Fruit fly (Drosophila melanogaster): ENCODE measurements around the gene CG3638.

The CG3638 gene

DNA sequence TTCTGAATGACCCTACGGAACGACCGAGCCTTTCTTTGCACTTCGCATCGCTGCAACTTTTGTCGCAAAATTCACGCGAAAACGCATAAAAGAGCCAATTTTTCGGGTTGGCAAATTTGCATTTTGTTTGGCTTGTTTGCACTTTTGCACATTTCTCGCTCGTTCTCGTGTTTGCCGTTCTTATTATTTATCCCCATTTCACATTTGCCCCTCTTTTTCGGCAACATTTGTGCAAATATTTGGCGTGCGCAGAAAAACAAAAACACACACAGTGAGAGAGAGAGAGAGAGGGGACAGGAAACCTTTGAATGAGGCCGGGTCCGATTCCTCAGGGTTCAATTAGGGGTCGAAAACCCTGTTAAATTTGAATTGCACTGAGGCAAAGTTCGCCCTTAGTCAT is 13.1 kb upstream of the CG3638 start:
- TF ChIP-seq zen2 (GFP tag; IDR thresholded peaks at IDR 0.05; ENCODE audit: partially characterized antibody): no peak
- no peak for TF ChIP-seq HHEX (GFP tag; optimal IDR thresholded peaks at IDR 0.05)
- no peak for TF ChIP-seq gce (GFP tag; IDR thresholded peaks at IDR 0.05)
- no peak for TF ChIP-seq CG10462 (GFP tag; optimal IDR thresholded peaks at IDR 0.05)
- no peak for TF ChIP-seq CG7839 (tag; optimal IDR thresholded peaks at IDR 0.05)
- peak; percentile 13 for TF ChIP-seq lbe (GFP tag; optimal IDR thresholded peaks at IDR 0.05)
- TF ChIP-seq repo (GFP tag; optimal IDR thresholded peaks at IDR 0.05): no peak

DNA sequence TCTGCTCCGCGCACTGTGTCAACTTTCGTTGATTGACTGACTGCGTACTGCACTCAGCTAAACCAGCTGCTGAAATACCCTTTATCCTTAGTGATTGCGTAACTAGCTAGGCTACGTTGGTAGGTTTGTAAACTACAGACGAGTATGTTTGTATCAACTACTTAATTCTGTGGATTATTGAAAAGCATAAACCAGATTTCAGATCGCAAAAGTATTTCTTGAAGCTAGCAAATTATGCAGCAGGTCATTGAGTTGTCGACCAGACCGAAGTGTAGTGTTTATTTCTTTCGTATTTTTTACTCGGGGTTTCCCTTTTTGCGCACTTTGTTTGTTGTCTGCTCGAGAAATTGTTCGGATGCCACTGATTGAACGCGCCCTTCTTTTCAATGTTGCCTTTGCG is 12.3 kb upstream of the CG3638 start:
- TF ChIP-seq pho (GFP tag; optimal IDR thresholded peaks at IDR 0.05): no peak
- TF ChIP-seq Hr51 (GFP tag; optimal IDR thresholded peaks at IDR 0.05): peak in 1 of 2 experiments; percentile 17
- TF ChIP-seq Sox102F (GFP tag; optimal IDR thresholded peaks at IDR 0.05): peak; percentile 9
- TF ChIP-seq CG14667 (GFP tag; IDR thresholded peaks at IDR 0.05): 0 out of 2 replicates have a peak, but pooled peaks have one; percentile 18
- peak; percentile 5 for TF ChIP-seq CG7839 (tag; optimal IDR thresholded peaks at IDR 0.05)
- TF ChIP-seq CG10274 (GFP tag; optimal IDR thresholded peaks at IDR 0.05): peak; percentile 93
- TF ChIP-seq Nf-YC (tag; optimal IDR thresholded peaks at IDR 0.05): no peak
- TF ChIP-seq CG11504 (tag; optimal IDR thresholded peaks at IDR 0.05): peak; percentile 32
- peak; percentile 26 for TF ChIP-seq CG1603 (tag; optimal IDR thresholded peaks at IDR 0.05)
- no peak for TF ChIP-seq CG15269 (tag; optimal IDR thresholded peaks at IDR 0.05)
- TF ChIP-seq HHEX (GFP tag; optimal IDR thresholded peaks at IDR 0.05): no peak
- TF ChIP-seq gem (tag; optimal IDR thresholded peaks at IDR 0.05): peak; percentile 14
- TF ChIP-seq CG6254 (GFP tag; optimal IDR thresholded peaks at IDR 0.05): no peak
- no peak for TF ChIP-seq fu2 (GFP tag; optimal IDR thresholded peaks at IDR 0.05)
- peak; percentile 0 for TF ChIP-seq lilli (GFP tag; optimal IDR thresholded peaks at IDR 0.05)
- TF ChIP-seq lbe (GFP tag; optimal IDR thresholded peaks at IDR 0.05): peak; percentile 50
- no peak for TF ChIP-seq seq (GFP tag; IDR thresholded peaks at IDR 0.05)
- TF ChIP-seq bsh (GFP tag; optimal IDR thresholded peaks at IDR 0.05): peak in 1 of 2 experiments; percentile 40
- TF ChIP-seq CG6765 (GFP tag; optimal IDR thresholded peaks at IDR 0.05): no peak
- peak; percentile 40 for TF ChIP-seq dmrt99B (tag; optimal IDR thresholded peaks at IDR 0.05)
- TF ChIP-seq Oli (tag; optimal IDR thresholded peaks at IDR 0.05): peak; percentile 2
- TF ChIP-seq CG12391 (tag; optimal IDR thresholded peaks at IDR 0.05): no peak
- peak; percentile 18 for TF ChIP-seq sens (GFP tag)
- TF ChIP-seq NfI (GFP tag; optimal IDR thresholded peaks at IDR 0.05): no peak
- no peak for TF ChIP-seq phol (tag; optimal IDR thresholded peaks at IDR 0.05)
- peak; percentile 20 for TF ChIP-seq nmo (GFP tag; optimal IDR thresholded peaks at IDR 0.05)
- peak; percentile 2 for TF ChIP-seq ind (GFP tag; optimal IDR thresholded peaks at IDR 0.05)
- TF ChIP-seq nom (GFP tag; optimal IDR thresholded peaks at IDR 0.05): peak; percentile 66
- peak; percentile 15 for TF ChIP-seq D19A (tag; optimal IDR thresholded peaks at IDR 0.05)
- no peak for TF ChIP-seq ftz-f1 (GFP tag; optimal IDR thresholded peaks at IDR 0.05)
- 0 out of 2 replicates have a peak, but pooled peaks have one; percentile 9 for TF ChIP-seq CG31441 (GFP tag; IDR thresholded peaks at IDR 0.05)
- no peak for TF ChIP-seq CG31365 (tag; optimal IDR thresholded peaks at IDR 0.05)
- no peak for TF ChIP-seq Bdp1 (GFP tag; optimal IDR thresholded peaks at IDR 0.05)
- TF ChIP-seq h (optimal IDR thresholded peaks at IDR 0.05): no peak
- TF ChIP-seq Deaf1 (tag; optimal IDR thresholded peaks at IDR 0.05): no peak
- no peak for TF ChIP-seq Usf (GFP tag; optimal IDR thresholded peaks at IDR 0.05)
- TF ChIP-seq sisA (GFP tag; IDR thresholded peaks at IDR 0.05): peak; percentile 24; the same call in 1 of the 2 replicates
- TF ChIP-seq row (GFP tag; IDR thresholded peaks at IDR 0.05): peak; percentile 33; the same call in 1 of the 3 replicates
- 0 out of 2 replicates have a peak, but pooled peaks have one; percentile 14 for TF ChIP-seq Drgx (GFP tag; IDR thresholded peaks at IDR 0.05)
- peak in 1 of 2 experiments; percentile 46 for TF ChIP-seq Pdp1 (GFP tag; optimal IDR thresholded peaks at IDR 0.05)
- no peak for TF ChIP-seq CG4617 (GFP tag; optimal IDR thresholded peaks at IDR 0.05; ENCODE audit: borderline replicate concordance)
- peak; percentile 13 for TF ChIP-seq CG17359 (tag; optimal IDR thresholded peaks at IDR 0.05)
- TF ChIP-seq CG18599 (GFP tag; optimal IDR thresholded peaks at IDR 0.05): peak; percentile 1

All from whole organism, embryonic.